Fruit fly (Drosophila melanogaster): ENCODE data around the gene I-t.

I-t gene

DNA sequence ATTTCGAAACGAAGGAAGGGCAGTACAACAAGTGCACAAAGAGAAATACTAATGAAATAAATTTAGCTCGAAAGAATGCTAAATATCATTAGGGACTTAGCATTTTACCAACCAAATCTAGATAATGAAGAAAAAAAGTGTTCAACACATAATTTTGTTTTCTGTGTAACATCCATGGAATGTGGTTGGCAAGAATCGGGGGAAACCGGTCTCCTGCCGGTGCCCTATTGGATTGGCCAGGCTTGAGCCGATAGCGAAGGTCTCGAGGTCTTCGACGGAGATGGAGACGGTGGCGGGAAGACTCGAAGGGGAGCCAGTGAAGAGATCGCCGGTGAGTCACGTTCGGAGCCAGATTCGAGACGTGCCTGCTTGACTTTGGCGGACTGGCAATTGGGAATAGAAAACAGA lies 46.0 kb upstream of the I-t start (continued):
- peak; percentile 24 for TF ChIP-seq CG4424 (GFP tag; optimal IDR thresholded peaks at IDR 0.05)
- no peak for TF ChIP-seq CG7372 (GFP tag; IDR thresholded peaks at IDR 0.05)
- TF ChIP-seq Taf1 (GFP tag; IDR thresholded peaks at IDR 0.05) = peak; percentile 12; the same call in 1 of the 2 replicates
- TF ChIP-seq ara (GFP tag; IDR thresholded peaks at IDR 0.05) = no peak
- peak; percentile 33; the same call in 1 of the 2 replicates for TF ChIP-seq E2f1 (GFP tag; IDR thresholded peaks at IDR 0.05)
- no peak for TF ChIP-seq CG14014 (GFP tag; IDR thresholded peaks at IDR 0.05)
- TF ChIP-seq CG18476 (GFP tag; optimal IDR thresholded peaks at IDR 0.05) = no peak
- TF ChIP-seq ato (GFP tag; IDR thresholded peaks at IDR 0.05; ENCODE audit: partially characterized antibody) = no peak
- TF ChIP-seq gsb (GFP tag; IDR thresholded peaks at IDR 0.05) = no peak
- no peak for TF ChIP-seq wek (GFP tag; optimal IDR thresholded peaks at IDR 0.05)
- TF ChIP-seq Dfd (GFP tag; optimal IDR thresholded peaks at IDR 0.05) = no peak
- TF ChIP-seq cg (GFP tag; optimal IDR thresholded peaks at IDR 0.05) = no peak
- TF ChIP-seq CG11504 (tag; optimal IDR thresholded peaks at IDR 0.05) = peak; percentile 54
- TF ChIP-seq gfzf (GFP tag; optimal IDR thresholded peaks at IDR 0.05) = no peak
- TF ChIP-seq row (GFP tag; IDR thresholded peaks at IDR 0.05) = peak; percentile 69; the same call in 2 of the 3 replicates
- no peak for TF ChIP-seq Sin3A (optimal IDR thresholded peaks at IDR 0.05)
- no peak for TF ChIP-seq ERR (GFP tag; optimal IDR thresholded peaks at IDR 0.05)
- peak; percentile 27 for TF ChIP-seq NfI (GFP tag; optimal IDR thresholded peaks at IDR 0.05)
- peak; percentile 10 for TF ChIP-seq CG9817 (tag; optimal IDR thresholded peaks at IDR 0.05)
- no peak for TF ChIP-seq Doc3 (GFP tag; IDR thresholded peaks at IDR 0.05; ENCODE audit: partially characterized antibody)
- TF ChIP-seq jing (GFP tag; optimal IDR thresholded peaks at IDR 0.05) = no peak
- no peak for TF ChIP-seq abd-A (tag; optimal IDR thresholded peaks at IDR 0.05)
- no peak for TF ChIP-seq ci (GFP tag; IDR thresholded peaks at IDR 0.05)
- TF ChIP-seq CG11560 (tag; IDR thresholded peaks at IDR 0.05) = no peak
- TF ChIP-seq CG4360 (GFP tag; IDR thresholded peaks at IDR 0.05) = no peak
- no peak for TF ChIP-seq CG8478 (optimal IDR thresholded peaks at IDR 0.05)
- TF ChIP-seq CG14667 (GFP tag; IDR thresholded peaks at IDR 0.05) = no peak
- peak; percentile 60; the same call in 1 of the 3 replicates for TF ChIP-seq zfh1 (GFP tag; IDR thresholded peaks at IDR 0.05)
- peak; percentile 32 for TF ChIP-seq Fer3 (tag; optimal IDR thresholded peaks at IDR 0.05)
- TF ChIP-seq CG13123 (GFP tag; optimal IDR thresholded peaks at IDR 0.05) = no peak
- TF ChIP-seq CG6813 (GFP tag; optimal IDR thresholded peaks at IDR 0.05) = no peak
- peak; percentile 34 for TF ChIP-seq CG13624 (GFP tag; optimal IDR thresholded peaks at IDR 0.05)
- no peak for TF ChIP-seq CG30431 (GFP tag; optimal IDR thresholded peaks at IDR 0.05)
- no peak for TF ChIP-seq fd64A (GFP tag; optimal IDR thresholded peaks at IDR 0.05)
- TF ChIP-seq CG17361 (GFP tag; IDR thresholded peaks at IDR 0.05) = 0 out of 3 replicates have a peak, but pooled peaks have one; percentile 8
- no peak for TF ChIP-seq tgo (GFP tag; IDR thresholded peaks at IDR 0.05)
- TF ChIP-seq CG8388 (GFP tag; optimal IDR thresholded peaks at IDR 0.05) = no peak
- peak; percentile 7 for TF ChIP-seq Spps (tag; optimal IDR thresholded peaks at IDR 0.05)
- TF ChIP-seq caup (GFP tag; optimal IDR thresholded peaks at IDR 0.05; ENCODE audit: severe bottlenecking) = peak; percentile 29
- no peak for TF ChIP-seq prd (optimal IDR thresholded peaks at IDR 0.05)
- peak; percentile 42; the same call in 1 of the 3 replicates for TF ChIP-seq prd (GFP tag; IDR thresholded peaks at IDR 0.05)
- no peak for TF ChIP-seq eyg (GFP tag; optimal IDR thresholded peaks at IDR 0.05)
- TF ChIP-seq ftz-f1 (GFP tag; optimal IDR thresholded peaks at IDR 0.05) = no peak
- TF ChIP-seq klu (GFP tag; IDR thresholded peaks at IDR 0.05) = no peak
- TF ChIP-seq bigmax (GFP tag; optimal IDR thresholded peaks at IDR 0.05) = no peak
- peak; percentile 13 for TF ChIP-seq CG8924 (tag; optimal IDR thresholded peaks at IDR 0.05)
- no peak for TF ChIP-seq zen2 (GFP tag; IDR thresholded peaks at IDR 0.05; ENCODE audit: partially characterized antibody)
- no peak for TF ChIP-seq org-1 (GFP tag; optimal IDR thresholded peaks at IDR 0.05)
- TF ChIP-seq vnd (GFP tag; IDR thresholded peaks at IDR 0.05; ENCODE audit: partially characterized antibody) = no peak
- no peak for TF ChIP-seq Dll (GFP tag; IDR thresholded peaks at IDR 0.05; ENCODE audit: partially characterized antibody)
- TF ChIP-seq Nf-YA (GFP tag; IDR thresholded peaks at IDR 0.05) = no peak
- no peak for TF ChIP-seq Usf (GFP tag; optimal IDR thresholded peaks at IDR 0.05)
